Fruit fly (Drosophila melanogaster): ENCODE results near the gene CG6296.

Gene CG6296

dm6 chr3R:27019701-27020172 is 14.5 kb upstream of the CG6296 start, which contains the start of gene CG17191:
Gene CG17191, minus strand, starts transcription at chr3R:27019751.
- TF ChIP-seq CG12768 (GFP tag; optimal IDR thresholded peaks at IDR 0.05) (no peak), toe (GFP tag; optimal IDR thresholded peaks at IDR 0.05) (no peak), Hr96 (GFP tag; optimal IDR thresholded peaks at IDR 0.05) (no peak), CG11617 (GFP tag; optimal IDR thresholded peaks at IDR 0.05) (no peak), CG14711 (tag; optimal IDR thresholded peaks at IDR 0.05) (no peak), CG1620 (GFP tag; optimal IDR thresholded peaks at IDR 0.05) (no peak), CG5204 (GFP tag; optimal IDR thresholded peaks at IDR 0.05) (no peak), CG7101 (tag; optimal IDR thresholded peaks at IDR 0.05) (no peak)

- TF ChIP-seq Clk (GFP tag; optimal IDR thresholded peaks at IDR 0.05) (no peak), cnc (optimal IDR thresholded peaks at IDR 0.05) (no peak), Hr96 (GFP tag; optimal IDR thresholded peaks at IDR 0.05) (no peak), CG33017 (tag; optimal IDR thresholded peaks at IDR 0.05) (no peak), CG7045 (GFP tag; optimal IDR thresholded peaks at IDR 0.05) (no peak), ovo (GFP tag; optimal IDR thresholded peaks at IDR 0.05) (no peak), Crg-1 (GFP tag; optimal IDR thresholded peaks at IDR 0.05) (no peak), bab1 (GFP tag; optimal IDR thresholded peaks at IDR 0.05) (no peak), CG1620 (GFP tag; optimal IDR thresholded peaks at IDR 0.05) (no peak), CG11617 (GFP tag; optimal IDR thresholded peaks at IDR 0.05) (no peak), CG7101 (tag; optimal IDR thresholded peaks at IDR 0.05) (no peak), cic (GFP tag; optimal IDR thresholded peaks at IDR 0.05) (no peak)
Observed at dm6 chr3R:27018187-27018586, 12.9 kb upstream of the CG6296 start, which contains the start of gene CG17192. Gene CG17192, minus strand, starts transcription at chr3R:27018287.

dm6 chr3R:27007022-27007421 is 1.8 kb upstream of the CG6296 start, which contains the start of gene CG6295:
Gene CG6295, minus strand, starts transcription at chr3R:27007055.
- TF ChIP-seq Crg-1 (GFP tag; optimal IDR thresholded peaks at IDR 0.05) (no peak), CG11617 (GFP tag; optimal IDR thresholded peaks at IDR 0.05) (no peak), toe (GFP tag; optimal IDR thresholded peaks at IDR 0.05) (no peak), CG1620 (GFP tag; optimal IDR thresholded peaks at IDR 0.05) (no peak), CG7045 (GFP tag; optimal IDR thresholded peaks at IDR 0.05) (no peak), Hr96 (GFP tag; optimal IDR thresholded peaks at IDR 0.05) (no peak), CG14711 (tag; optimal IDR thresholded peaks at IDR 0.05) (no peak), cic (GFP tag; optimal IDR thresholded peaks at IDR 0.05) (no peak), cnc (optimal IDR thresholded peaks at IDR 0.05) (no peak), Clk (GFP tag; optimal IDR thresholded peaks at IDR 0.05) (no peak), Mnt (GFP tag; optimal IDR thresholded peaks at IDR 0.05) (no peak), CG12768 (GFP tag; optimal IDR thresholded peaks at IDR 0.05) (no peak), kay (GFP tag; ENCODE audit: borderline replicate concordance) (no peak), CG33017 (tag; optimal IDR thresholded peaks at IDR 0.05) (no peak), CG7101 (tag; optimal IDR thresholded peaks at IDR 0.05) (no peak), ovo (GFP tag; optimal IDR thresholded peaks at IDR 0.05) (no peak)

dm6 chr3R:27002787-27003186 is 2.5 kb downstream of the CG6296 start:
- no peak for TF ChIP-seq Hr96 (GFP tag; optimal IDR thresholded peaks at IDR 0.05)
- no peak for TF ChIP-seq toe (GFP tag; optimal IDR thresholded peaks at IDR 0.05)
- no peak for TF ChIP-seq CG1620 (GFP tag; optimal IDR thresholded peaks at IDR 0.05)
- TF ChIP-seq CG33017 (tag; optimal IDR thresholded peaks at IDR 0.05) = no peak
- no peak for TF ChIP-seq CG7045 (GFP tag; optimal IDR thresholded peaks at IDR 0.05)
- no peak for TF ChIP-seq CG14711 (tag; optimal IDR thresholded peaks at IDR 0.05)
- TF ChIP-seq Clk (GFP tag; optimal IDR thresholded peaks at IDR 0.05) = no peak
- TF ChIP-seq pad (GFP tag; optimal IDR thresholded peaks at IDR 0.05) = no peak
- TF ChIP-seq tj (GFP tag; optimal IDR thresholded peaks at IDR 0.05) = no peak

- TF ChIP-seq CG12768 (GFP tag; optimal IDR thresholded peaks at IDR 0.05) (no peak), pad (GFP tag; optimal IDR thresholded peaks at IDR 0.05) (no peak), CG14711 (tag; optimal IDR thresholded peaks at IDR 0.05) (no peak), CG33017 (tag; optimal IDR thresholded peaks at IDR 0.05) (no peak)
Observed at dm6 chr3R:26999452-26999851, 5.8 kb downstream of the CG6296 start, which contains the start of gene CG31077. Gene CG31077, plus strand, starts transcription at chr3R:26999752.

dm6 chr3R:26996642-26997041 is 8.6 kb downstream of the CG6296 start, which contains the start of gene RYa-R:
Gene RYa-R, plus strand, starts transcription at chr3R:26996980.
- no peak for TF ChIP-seq cnc (optimal IDR thresholded peaks at IDR 0.05)

dm6 chr3R:26994532-26994931 is 10.7 kb downstream of the CG6296 start, which contains the start of gene TwdlC:
Gene TwdlC, plus strand, starts transcription at chr3R:26994832.
- TF ChIP-seq CG7045 (GFP tag; optimal IDR thresholded peaks at IDR 0.05) (no peak), CG12768 (GFP tag; optimal IDR thresholded peaks at IDR 0.05) (no peak), CG7101 (tag; optimal IDR thresholded peaks at IDR 0.05) (no peak), Mnt (GFP tag; optimal IDR thresholded peaks at IDR 0.05) (no peak), pad (GFP tag; optimal IDR thresholded peaks at IDR 0.05) (no peak), bab1 (GFP tag; optimal IDR thresholded peaks at IDR 0.05) (no peak), CG14711 (tag; optimal IDR thresholded peaks at IDR 0.05) (no peak), ovo (GFP tag; optimal IDR thresholded peaks at IDR 0.05) (no peak), CG33017 (tag; optimal IDR thresholded peaks at IDR 0.05) (no peak), Hr96 (GFP tag; optimal IDR thresholded peaks at IDR 0.05) (no peak), CG5204 (GFP tag; optimal IDR thresholded peaks at IDR 0.05) (no peak), cnc (optimal IDR thresholded peaks at IDR 0.05) (no peak)
